Worm (Caenorhabditis elegans) whole organism, late embryonic: ENCODE data around the gene rpl-22.
A peak's percentile ranks its signal among the peaks of the same experiment; 100 is the strongest.

Experiments
- C08G9.2 ChIP-seq: sonication (generic microtip); optimal IDR thresholded peaks from 2 replicates; lab custom pipeline; 2016; ENCODE audit warnings: mild to moderate bottlenecking, missing genetic modification characterization, moderate library complexity, missing compliant biosample characterization
- K09A11.1 ChIP-seq: sonication (generic microtip); optimal IDR thresholded peaks from 2 replicates; lab custom pipeline; 2017; ENCODE audit warnings: antibody characterized with exemption, mild to moderate bottlenecking, missing genetic modification characterization, missing compliant biosample characterization; ENCODE audit not compliant: insufficient read depth
- T23F11.4 ChIP-seq: fragments of 200-800 bp; sonication (Bioruptor generic); optimal IDR thresholded peaks from 2 replicates; lab custom pipeline; 2018; ENCODE audit warnings: mild to moderate bottlenecking, missing genetic modification characterization, missing compliant biosample characterization
- ceh-18 ChIP-seq: sonication (generic microtip); optimal IDR thresholded peaks from 2 replicates; lab custom pipeline; 2016; ENCODE audit warnings: missing genetic modification characterization, missing compliant biosample characterization
- ceh-22 ChIP-seq: sonication (generic microtip); optimal IDR thresholded peaks from 2 replicates; lab custom pipeline; 2017; ENCODE audit warnings: missing biosample characterization, missing genetic modification characterization
- ceh-30 ChIP-seq: fragments of 150-350 bp; optimal IDR thresholded peaks from 2 replicates; lab custom pipeline; 2014; ENCODE audit warnings: missing biosample characterization, missing genetic modification characterization
- ceh-31 ChIP-seq: sonication (generic microtip); optimal IDR thresholded peaks from 2 replicates; lab custom pipeline; 2016; ENCODE audit warnings: missing genetic modification characterization, missing compliant biosample characterization
- ceh-48 ChIP-seq: sonication (generic microtip); optimal IDR thresholded peaks from 2 replicates; lab custom pipeline; 2016; ENCODE audit warnings: missing genetic modification characterization, inconsistent platforms, missing compliant biosample characterization
- ceh-9 ChIP-seq: sonication (generic microtip); optimal IDR thresholded peaks from 2 replicates; lab custom pipeline; 2016; ENCODE audit warnings: mild to moderate bottlenecking, missing genetic modification characterization, inconsistent platforms, missing compliant biosample characterization
- dve-1 ChIP-seq: sonication (generic microtip); optimal IDR thresholded peaks from 2 replicates; lab custom pipeline; 2017; ENCODE audit warnings: antibody characterized with exemption, mild to moderate bottlenecking, missing genetic modification characterization, missing compliant biosample characterization
- elt-2 ChIP-seq: sonication (generic microtip); optimal IDR thresholded peaks from 2 replicates; lab custom pipeline; 2016; ENCODE audit warnings: missing genetic modification reagents, missing genetic modification characterization, missing compliant biosample characterization
- eyg-1 ChIP-seq: sonication (generic microtip); optimal IDR thresholded peaks from 2 replicates; lab custom pipeline; 2016; ENCODE audit warnings: missing genotype, missing genetic modification characterization, missing compliant biosample characterization
- fax-1 ChIP-seq: sonication (generic microtip); optimal IDR thresholded peaks from 2 replicates; lab custom pipeline; 2016; ENCODE audit warnings: missing genotype, missing genetic modification characterization, missing compliant biosample characterization
- fkh-6 ChIP-seq: sonication (generic microtip); optimal IDR thresholded peaks from 2 replicates; lab custom pipeline; 2016; ENCODE audit warnings: missing genetic modification characterization, missing compliant biosample characterization
- gmeb-2 ChIP-seq: sonication (generic microtip); optimal IDR thresholded peaks from 2 replicates; lab custom pipeline; 2016; ENCODE audit warnings: missing genetic modification characterization, inconsistent platforms, missing compliant biosample characterization
- hlh-30 ChIP-seq: sonication (generic microtip); optimal IDR thresholded peaks from 2 replicates; lab custom pipeline; 2017; ENCODE audit warnings: antibody characterized with exemption, missing genetic modification characterization, missing compliant biosample characterization; ENCODE audit not compliant: insufficient read depth
- mec-3 ChIP-seq: sonication (generic microtip); optimal IDR thresholded peaks from 2 replicates; lab custom pipeline; 2016; ENCODE audit warnings: borderline replicate concordance, missing genetic modification characterization, missing compliant biosample characterization
- nfya-1 ChIP-seq: sonication (generic microtip); optimal IDR thresholded peaks from 2 replicates; lab custom pipeline; 2017; ENCODE audit warnings: missing genetic modification characterization, mild to moderate bottlenecking, missing compliant biosample characterization, antibody characterized with exemption, moderate library complexity
- nhr-232 ChIP-seq: sonication (generic microtip); optimal IDR thresholded peaks from 2 replicates; lab custom pipeline; 2016; ENCODE audit warnings: missing genetic modification characterization, missing compliant biosample characterization
- pax-1 ChIP-seq: fragments of 150-350 bp; optimal IDR thresholded peaks from 2 replicates; lab custom pipeline; 2014; ENCODE audit warnings: missing biosample characterization, missing genetic modification characterization
- pha-4 ChIP-seq: fragments of 150-350 bp; optimal IDR thresholded peaks from 2 replicates; lab custom pipeline; 2018; ENCODE audit warnings: missing biosample characterization, missing genetic modification reagents, missing genetic modification characterization
- pros-1 ChIP-seq: fragments of 150-350 bp; optimal IDR thresholded peaks from 2 replicates; lab custom pipeline; 2014; ENCODE audit warnings: missing biosample characterization, missing genetic modification reagents, missing genetic modification characterization
- sox-2 ChIP-seq: fragments of 200-800 bp; sonication (Bioruptor generic); IDR thresholded peaks from 2 replicates; pipeline ENCODE4 v1.3.6; 2022; ENCODE audit warnings: missing genetic modification reagents, missing genetic modification characterization, missing compliant biosample characterization
- sox-4 ChIP-seq: sonication (generic microtip); optimal IDR thresholded peaks from 2 replicates; lab custom pipeline; 2017; ENCODE audit warnings: mild to moderate bottlenecking, missing genetic modification characterization, inconsistent platforms, missing compliant biosample characterization
- syd-9 ChIP-seq: sonication (generic microtip); optimal IDR thresholded peaks from 2 replicates; lab custom pipeline; 2016; ENCODE audit warnings: mild to moderate bottlenecking, missing genetic modification characterization, moderate library complexity, missing compliant biosample characterization
- tbx-2 ChIP-seq: sonication (generic microtip); optimal IDR thresholded peaks from 2 replicates; lab custom pipeline; 2016; ENCODE audit warnings: missing genetic modification characterization, missing compliant biosample characterization
- tbx-7 ChIP-seq: sonication (generic microtip); optimal IDR thresholded peaks from 2 replicates; lab custom pipeline; 2016; ENCODE audit warnings: missing genotype, missing genetic modification characterization, missing compliant biosample characterization
- unc-3 ChIP-seq, 2 experiments: fragments of 200-800 bp in 1 of 2; sonication (Bioruptor generic) in 1 of 2; sonication (generic microtip) in 1 of 2; conservative IDR thresholded peaks in 1 of 2; optimal IDR thresholded peaks in 1 of 2; 2 replicates each; pipeline versions ENCODE4 v1.3.6 to Lab custom; 2016 to 2022; ENCODE audit warnings: missing compliant biosample characterization in 2 of 2, missing genetic modification characterization in 2 of 2, missing genetic modification reagents in 1 of 2
- unc-42 ChIP-seq: sonication (generic microtip); optimal IDR thresholded peaks from 2 replicates; lab custom pipeline; 2016; ENCODE audit warnings: missing genotype, missing genetic modification characterization, missing compliant biosample characterization
- unc-55 ChIP-seq: sonication (generic microtip); optimal IDR thresholded peaks from 2 replicates; lab custom pipeline; 2017; ENCODE audit warnings: missing biosample characterization, missing genetic modification reagents, missing genetic modification characterization
- zip-5 ChIP-seq: sonication (generic microtip); optimal IDR thresholded peaks from 2 replicates; lab custom pipeline; 2016; ENCODE audit warnings: missing genetic modification characterization, missing compliant biosample characterization

Gene rpl-22

ce11 chrII:5067927-5068326 is 12.5 kb downstream of the rpl-22 start, which contains the start of gene C27A2.8:
TSS of gene C27A2.8 (minus strand) at chrII:5068043.
- TF ChIP-seq zip-5 (no peak), ceh-31 (tag; lab: Kevin White, UChicago) (no peak), syd-9 (tag; lab: Kevin White, UChicago) (no peak)

ce11 chrII:5069525-5069924 is 14.1 kb downstream of the rpl-22 start, which contains the start of gene idpb-2:
TSS of gene idpb-2 (minus strand) at chrII:5069625.
- TF ChIP-seq fax-1 (tag; lab: Kevin White, UChicago) (no peak), gmeb-2 (no peak), syd-9 (tag; lab: Kevin White, UChicago) (no peak), tbx-2 (tag; lab: Kevin White, UChicago) (no peak)
- TF ChIP-seq, all 69 proteins: peak for 0

- TF ChIP-seq ceh-9 (no peak), pax-1 (tag; lab: Kevin White, UChicago) (no peak), K09A11.1 (tag; lab: Kevin White, UChicago) (no peak), pros-1 (no peak), fkh-6 (tag; lab: Kevin White, UChicago) (no peak), pha-4 (tag; lab: Kevin White, UChicago) (no peak), hlh-30 (tag; lab: Kevin White, UChicago) (no peak), dve-1 (tag; lab: Kevin White, UChicago) (no peak), T23F11.4 (no peak), tbx-7 (tag; lab: Kevin White, UChicago) (no peak)
These were observed 15.8 kb downstream of the rpl-22 start, which contains the start of gene C27A2.7 for ce11 chrII:5071265-5071664. TSS of gene C27A2.7 (minus strand) at chrII:5071365.

- TF ChIP-seq unc-55 (GFP tag; lab: Kevin White, UChicago), result peak; percentile 41
- TF ChIP-seq nfya-1 (tag; lab: Kevin White, UChicago), result peak; percentile 39
- no peak for TF ChIP-seq ceh-18 (tag; lab: Kevin White, UChicago)
- TF ChIP-seq pax-1 (tag; lab: Kevin White, UChicago), result peak; percentile 86
- TF ChIP-seq nhr-232 (tag; lab: Kevin White, UChicago), result no peak
- TF ChIP-seq tbx-2 (tag; lab: Kevin White, UChicago), result peak; percentile 32
- no peak for TF ChIP-seq ceh-22 (tag; lab: Kevin White, UChicago)
- peak; percentile 52 for TF ChIP-seq hlh-30 (tag; lab: Kevin White, UChicago)
- TF ChIP-seq eyg-1 (tag; lab: Kevin White, UChicago), result no peak
- peak; percentile 65 for TF ChIP-seq unc-42 (tag; lab: Kevin White, UChicago)
- TF ChIP-seq gmeb-2, result no peak
- TF ChIP-seq mec-3 (tag; lab: Kevin White, UChicago), result no peak
- peak; percentile 25 for TF ChIP-seq ceh-48 (tag; lab: Kevin White, UChicago)
These were observed 25.9 kb downstream of the rpl-22 start, which contains the start of gene dsh-2 for ce11 chrII:5081124-5081913. TSS of gene dsh-2 (minus strand) at chrII:5081174.

- TF ChIP-seq C08G9.2 (no peak), ceh-30 (no peak), ceh-9 (no peak), ceh-22 (tag; lab: Kevin White, UChicago) (no peak), sox-2 (GFP tag; lab: Robert Waterston, UW) (no peak), sox-4 (tag; lab: Kevin White, UChicago) (no peak)
These were observed 27.9 kb downstream of the rpl-22 start, which contains the start of gene C04G6.4 for ce11 chrII:5083341-5083740. TSS of gene C04G6.4 (minus strand) at chrII:5083441.

ce11 chrII:5084225-5084624 is 28.8 kb downstream of the rpl-22 start:
- no peak for TF ChIP-seq unc-3 (GFP tag; conservative IDR thresholded peaks at IDR 0.05; lab: Robert Waterston, UW)
- TF ChIP-seq unc-3 (tag; optimal IDR thresholded peaks at IDR 0.05; lab: Kevin White, UChicago), result no peak
- TF ChIP-seq elt-2 (tag; lab: Kevin White, UChicago), result peak; percentile 49
